Worm (Caenorhabditis elegans): ENCODE data around the gene F29G6.1.
A peak's percentile ranks its signal among the peaks of the same experiment; 100 is the strongest.

The F29G6.1 gene

DNA sequence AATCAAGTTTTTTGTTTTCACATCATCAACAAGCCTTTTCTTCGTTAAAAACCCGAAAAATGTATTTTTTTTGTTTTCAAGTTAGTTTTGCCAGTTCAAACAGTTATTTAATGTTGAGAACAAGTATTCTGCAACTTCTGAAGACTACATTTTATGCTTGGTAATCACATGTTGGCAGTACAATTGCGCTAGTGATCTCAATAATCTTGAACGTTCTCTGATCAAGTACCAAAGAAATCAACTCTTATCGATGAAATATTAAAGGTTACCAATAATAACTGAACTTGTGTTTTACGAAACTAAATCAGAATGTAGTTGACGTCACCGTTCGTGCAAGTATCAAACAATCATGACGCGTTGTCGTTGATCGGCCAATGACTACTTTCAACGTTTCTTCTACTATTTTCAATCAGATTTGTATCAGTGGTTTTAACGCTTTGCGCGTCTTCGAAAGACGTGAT lies 31.5 kb downstream of the F29G6.1 start, which contains the start of gene C35C5.8 (continued):
- no peak for TF ChIP-seq nhr-28 (tag; optimal IDR thresholded peaks at IDR 0.05)
- no peak for TF ChIP-seq Y116A8C.19 (tag; optimal IDR thresholded peaks at IDR 0.05; ENCODE audit: borderline replicate concordance)
- TF ChIP-seq tlp-1 (tag; optimal IDR thresholded peaks at IDR 0.05), result no peak
- no peak for TF ChIP-seq lin-14 (GFP tag; optimal IDR thresholded peaks at IDR 0.05)
- TF ChIP-seq pqm-1 (tag; optimal IDR thresholded peaks at IDR 0.05), result no peak
- TF ChIP-seq mdl-1 (tag; optimal IDR thresholded peaks at IDR 0.05), result no peak
- TF ChIP-seq grh-1 (GFP tag; IDR thresholded peaks at IDR 0.05), result no peak
- TF ChIP-seq nhr-20 (tag; optimal IDR thresholded peaks at IDR 0.05), result peak; percentile 71
- no peak for TF ChIP-seq sox-4 (tag; optimal IDR thresholded peaks at IDR 0.05)
- TF ChIP-seq ama-1 (optimal IDR thresholded peaks at IDR 0.05), result no peak
- TF ChIP-seq swsn-7 (tag; optimal IDR thresholded peaks at IDR 0.05), result no peak
- no peak for TF ChIP-seq ceh-82 (tag; optimal IDR thresholded peaks at IDR 0.05)
- TF ChIP-seq egl-27 (tag; optimal IDR thresholded peaks at IDR 0.05), result no peak
- TF ChIP-seq nhr-237 (tag; optimal IDR thresholded peaks at IDR 0.05), result no peak
- no peak for TF ChIP-seq fkh-4 (tag; optimal IDR thresholded peaks at IDR 0.05; ENCODE audit: borderline replicate concordance)
- TF ChIP-seq xbp-1 (tag; optimal IDR thresholded peaks at IDR 0.05), result no peak
- no peak for TF ChIP-seq lin-39 (tag; optimal IDR thresholded peaks at IDR 0.05)
- no peak for TF ChIP-seq C34B4.2 (tag; optimal IDR thresholded peaks at IDR 0.05)
- TF ChIP-seq unc-86 (tag; optimal IDR thresholded peaks at IDR 0.05), result no peak
- no peak for TF ChIP-seq dsc-1 (tag; optimal IDR thresholded peaks at IDR 0.05)
- no peak for TF ChIP-seq nhr-11 (tag; optimal IDR thresholded peaks at IDR 0.05)

DNA sequence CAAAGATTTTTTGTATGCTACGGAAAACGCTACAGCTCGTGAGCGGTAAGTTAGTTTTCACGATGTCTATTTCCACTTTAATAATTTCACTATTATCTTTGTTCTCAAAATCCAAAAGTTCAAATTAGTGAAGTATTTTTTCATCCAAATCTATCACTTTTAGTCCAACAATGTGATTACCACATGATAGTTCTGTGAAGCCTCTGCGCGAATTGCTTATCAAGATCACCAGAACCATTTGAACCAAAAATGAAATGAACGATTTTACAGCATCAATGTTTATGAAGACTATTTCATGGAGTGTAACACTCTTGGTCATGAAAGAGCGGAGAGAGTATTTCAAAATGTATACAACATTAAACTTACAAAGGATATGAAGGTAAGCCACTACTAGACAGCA lies 32.4 kb downstream of the F29G6.1 start:
- TF ChIP-seq nhr-11 (tag; optimal IDR thresholded peaks at IDR 0.05) (no peak), C34B4.2 (tag; optimal IDR thresholded peaks at IDR 0.05) (no peak), lin-13 (GFP tag; optimal IDR thresholded peaks at IDR 0.05) (no peak), alr-1 (tag; optimal IDR thresholded peaks at IDR 0.05; ENCODE audit: borderline replicate concordance) (no peak), lsy-2 (tag; optimal IDR thresholded peaks at IDR 0.05) (no peak), ztf-4 (tag; optimal IDR thresholded peaks at IDR 0.05) (no peak), jun-1 (tag; optimal IDR thresholded peaks at IDR 0.05) (no peak), aha-1 (tag; optimal IDR thresholded peaks at IDR 0.05) (no peak), ets-5 (GFP tag; IDR thresholded peaks at IDR 0.05) (no peak), nhr-12 (tag; optimal IDR thresholded peaks at IDR 0.05) (no peak), nhr-20 (tag; optimal IDR thresholded peaks at IDR 0.05) (peak; percentile 52), fkh-8 (tag; optimal IDR thresholded peaks at IDR 0.05) (no peak), pqm-1 (tag; optimal IDR thresholded peaks at IDR 0.05) (no peak), hlh-17 (GFP tag; optimal IDR thresholded peaks at IDR 0.05; ENCODE audit: borderline replicate concordance) (no peak), egl-27 (tag; optimal IDR thresholded peaks at IDR 0.05) (no peak), fkh-10 (GFP tag; optimal IDR thresholded peaks at IDR 0.05) (no peak), snpc-4 (tag; optimal IDR thresholded peaks at IDR 0.05) (no peak), grh-1 (GFP tag; IDR thresholded peaks at IDR 0.05) (no peak), efl-1 (optimal IDR thresholded peaks at IDR 0.05) (no peak), efl-1 (GFP tag; optimal IDR thresholded peaks at IDR 0.05 in 1 of 2) (peak in 1 of 2 experiments; percentile 18), egl-13 (tag; optimal IDR thresholded peaks at IDR 0.05) (no peak), tbx-2 (tag; optimal IDR thresholded peaks at IDR 0.05) (no peak), ceh-82 (tag; optimal IDR thresholded peaks at IDR 0.05) (no peak), lin-35 (GFP tag; optimal IDR thresholded peaks at IDR 0.05) (no peak), mdl-1 (tag; optimal IDR thresholded peaks at IDR 0.05) (no peak), sox-4 (tag; optimal IDR thresholded peaks at IDR 0.05) (no peak), nhr-19 (GFP tag; conservative IDR thresholded peaks at IDR 0.05) (0 out of 2 replicates have a peak, but pooled peaks have one; percentile 35), zag-1 (tag; optimal IDR thresholded peaks at IDR 0.05) (no peak), swsn-7 (tag; optimal IDR thresholded peaks at IDR 0.05) (no peak), elt-2 (tag; optimal IDR thresholded peaks at IDR 0.05) (no peak), ceh-63 (GFP tag; optimal IDR thresholded peaks at IDR 0.05) (no peak), nhr-237 (tag; optimal IDR thresholded peaks at IDR 0.05) (no peak), ztf-11 (tag; optimal IDR thresholded peaks at IDR 0.05) (no peak), lir-3 (tag; optimal IDR thresholded peaks at IDR 0.05; ENCODE audit: poor library complexity) (no peak), unc-30 (tag; optimal IDR thresholded peaks at IDR 0.05) (no peak), blmp-1 (tag; optimal IDR thresholded peaks at IDR 0.05) (peak; percentile 62), fkh-4 (tag; optimal IDR thresholded peaks at IDR 0.05; ENCODE audit: borderline replicate concordance) (no peak), skn-1 (tag; optimal IDR thresholded peaks at IDR 0.05) (no peak), C16A3.4 (tag; optimal IDR thresholded peaks at IDR 0.05) (no peak), ceh-88 (GFP tag; IDR thresholded peaks at IDR 0.05) (no peak), elt-3 (tag; optimal IDR thresholded peaks at IDR 0.05) (peak in 2 of 6 experiments; percentile 11 to 73), unc-98 (GFP tag; IDR thresholded peaks at IDR 0.05) (no peak)
